Worm (Caenorhabditis elegans): ENCODE results near the gene C04C11.1.

Gene C04C11.1

DNA sequence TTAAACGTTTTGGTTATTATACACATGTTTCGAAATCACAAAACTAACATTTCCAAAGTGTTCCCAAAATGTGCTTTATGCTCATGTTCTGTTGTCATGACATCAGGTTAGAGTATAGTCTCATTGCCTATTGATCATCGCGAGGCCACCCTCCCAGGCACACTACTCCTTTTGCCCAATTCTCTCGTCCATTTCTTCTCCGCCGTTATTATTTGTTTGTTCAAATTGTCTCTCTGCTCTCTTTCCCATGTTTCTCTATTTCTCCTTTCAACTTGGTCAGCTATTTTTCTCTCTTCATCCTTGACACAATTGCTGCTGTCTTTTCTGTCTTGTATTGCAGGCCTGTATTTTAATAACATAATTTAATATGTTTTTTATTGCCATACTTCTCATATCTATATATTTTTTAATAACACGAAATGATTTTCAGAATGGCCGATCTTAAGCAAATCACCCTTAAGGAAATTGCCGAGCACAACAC lies 18.9 kb upstream of the C04C11.1 start, which contains the start of gene cytb-5.1 (continued):
- TF ChIP-seq cebp-1 (GFP tag; IDR thresholded peaks at IDR 0.05) (peak; percentile 20; the same call in 1 of the 2 replicates), cebp-1 (tag; optimal IDR thresholded peaks at IDR 0.05) (peak; percentile 74), C17E4.6 (GFP tag; IDR thresholded peaks at IDR 0.05) (no peak), ZK185.1 (tag; optimal IDR thresholded peaks at IDR 0.05; ENCODE audit: poor library complexity, severe bottlenecking) (no peak), madf-6 (GFP tag; IDR thresholded peaks at IDR 0.05) (no peak), ztf-28 (GFP tag; IDR thresholded peaks at IDR 0.05) (no peak), athp-1 (tag; optimal IDR thresholded peaks at IDR 0.05) (no peak)

- no peak for TF ChIP-seq let-526 (GFP tag; IDR thresholded peaks at IDR 0.05)
- TF ChIP-seq efl-1 (GFP tag; optimal IDR thresholded peaks at IDR 0.05): no peak
- no peak for TF ChIP-seq F37B4.10 (GFP tag; IDR thresholded peaks at IDR 0.05)
- no peak for TF ChIP-seq lir-1 (GFP tag; conservative IDR thresholded peaks at IDR 0.05)
- no peak for TF ChIP-seq ztf-22 (GFP tag; optimal IDR thresholded peaks at IDR 0.05)
- TF ChIP-seq F23B12.7 (tag; optimal IDR thresholded peaks at IDR 0.05; ENCODE audit: insufficient read depth): no peak
- no peak for TF ChIP-seq bed-1 (GFP tag; IDR thresholded peaks at IDR 0.05)
- TF ChIP-seq hlh-12 (tag; optimal IDR thresholded peaks at IDR 0.05): no peak
Measured at ce11 chrX:14002739-14003138, 17.7 kb upstream of the C04C11.1 start.

ce11 chrX:14003538-14003937 lies 16.9 kb upstream of the C04C11.1 start:
- TF ChIP-seq bed-1 (GFP tag; IDR thresholded peaks at IDR 0.05): no peak
- TF ChIP-seq Y53F4B.3 (GFP tag; IDR thresholded peaks at IDR 0.05): no peak
- no peak for TF ChIP-seq sea-2 (GFP tag; IDR thresholded peaks at IDR 0.05)
- TF ChIP-seq lin-40 (tag; optimal IDR thresholded peaks at IDR 0.05): no peak
- TF ChIP-seq nhr-80 (tag; optimal IDR thresholded peaks at IDR 0.05): peak; percentile 85
- no peak for TF ChIP-seq let-607 (tag; optimal IDR thresholded peaks at IDR 0.05)
- no peak for TF ChIP-seq attf-6 (GFP tag; IDR thresholded peaks at IDR 0.05)
- no peak for TF ChIP-seq ztf-25 (GFP tag; IDR thresholded peaks at IDR 0.05)
- TF ChIP-seq F57A8.1 (GFP tag; optimal IDR thresholded peaks at IDR 0.05): no peak
- TF ChIP-seq B0336.3 (GFP tag; IDR thresholded peaks at IDR 0.05): peak; percentile 31; the same call in 1 of the 2 replicates
- no peak for TF ChIP-seq mel-28 (tag; optimal IDR thresholded peaks at IDR 0.05; ENCODE audit: borderline replicate concordance)
- TF ChIP-seq atf-7 (tag; optimal IDR thresholded peaks at IDR 0.05): peak; percentile 27
- TF ChIP-seq ceh-100 (GFP tag; IDR thresholded peaks at IDR 0.05): no peak
- no peak for TF ChIP-seq dpl-1 (GFP tag; optimal IDR thresholded peaks at IDR 0.05)
- no peak for TF ChIP-seq B0019.2 (GFP tag; conservative IDR thresholded peaks at IDR 0.05)
- no peak for TF ChIP-seq K12H6.12 (tag; optimal IDR thresholded peaks at IDR 0.05)
- no peak for TF ChIP-seq F22D6.2 (tag; optimal IDR thresholded peaks at IDR 0.05)
- no peak for TF ChIP-seq egl-44 (GFP tag; IDR thresholded peaks at IDR 0.05)
- TF ChIP-seq rcor-1 (GFP tag; IDR thresholded peaks at IDR 0.05): no peak
- no peak for TF ChIP-seq lin-54 (GFP tag; optimal IDR thresholded peaks at IDR 0.05)
- no peak for TF ChIP-seq madf-3 (GFP tag; IDR thresholded peaks at IDR 0.05)
- TF ChIP-seq T07F8.4 (tag; optimal IDR thresholded peaks at IDR 0.05): no peak
- no peak for TF ChIP-seq tbp1 (GFP tag; optimal IDR thresholded peaks at IDR 0.05)
- TF ChIP-seq mcd-1 (GFP tag; IDR thresholded peaks at IDR 0.05): no peak
- no peak for TF ChIP-seq F55B11.4 (tag; optimal IDR thresholded peaks at IDR 0.05; ENCODE audit: borderline replicate concordance, insufficient read depth)
- no peak for TF ChIP-seq efl-1 (GFP tag; optimal IDR thresholded peaks at IDR 0.05)

All from whole organism, young adult.